Worm (Caenorhabditis elegans): ENCODE results near the gene sri-47.
"Not testable (repeated sequence)": the region's sequence is repeated elsewhere in the genome, so short reads cannot be mapped to it uniquely, and the experiment has no call there.

Gene sri-47

DNA sequence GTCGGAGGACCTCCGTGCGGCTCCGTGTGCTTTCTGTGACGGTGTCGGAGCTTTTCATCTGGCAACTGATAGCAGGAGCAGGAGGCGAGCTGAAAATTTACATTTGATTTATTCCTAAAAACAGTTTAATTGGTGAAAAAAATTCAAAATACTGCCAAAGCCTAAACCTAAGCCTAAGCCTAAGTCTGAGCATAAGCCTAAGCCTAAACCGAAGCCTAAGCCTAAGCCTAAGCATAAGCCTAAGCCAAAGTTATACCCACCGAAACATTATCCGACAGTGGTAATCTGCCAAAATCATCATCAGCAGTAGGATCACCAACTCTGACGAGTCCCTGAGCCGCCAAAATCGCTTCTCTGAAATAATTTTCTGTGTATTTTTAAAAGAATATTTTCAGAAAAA lies 28.1 kb downstream of the sri-47 start:
- no peak for TF ChIP-seq med-1 (GFP tag; optimal IDR thresholded peaks at IDR 0.05; ENCODE audit: insufficient read depth)
- no peak for TF ChIP-seq cog-1 (tag; optimal IDR thresholded peaks at IDR 0.05)
- no peak for TF ChIP-seq ztf-23 (GFP tag; IDR thresholded peaks at IDR 0.05)
- TF ChIP-seq ztf-29 (GFP tag; IDR thresholded peaks at IDR 0.05), result no peak
- no peak for TF ChIP-seq tab-1 (GFP tag; IDR thresholded peaks at IDR 0.05)
- TF ChIP-seq klf-2 (GFP tag; conservative IDR thresholded peaks at IDR 0.05), result no peak
- no peak for TF ChIP-seq ref-1 (GFP tag; conservative IDR thresholded peaks at IDR 0.05)
- no peak for TF ChIP-seq T22C8.4 (GFP tag; IDR thresholded peaks at IDR 0.05)
- TF ChIP-seq flt-1 (GFP tag; IDR thresholded peaks at IDR 0.05), result no peak

ce11 chrII:2686985-2687675 lies 30.4 kb downstream of the sri-47 start, which contains the start of the genes sup-9 and nspf-1:
sup-9 (minus strand) TSS chrII:2687027.
nspf-1 (plus strand) TSS chrII:2687625.
- TF ChIP-seq ztf-29 (GFP tag; IDR thresholded peaks at IDR 0.05) (no peak), ref-1 (GFP tag; conservative IDR thresholded peaks at IDR 0.05) (no peak), tab-1 (GFP tag; IDR thresholded peaks at IDR 0.05) (no peak), flt-1 (GFP tag; IDR thresholded peaks at IDR 0.05) (no peak), med-1 (GFP tag; optimal IDR thresholded peaks at IDR 0.05; ENCODE audit: insufficient read depth) (no peak), klf-2 (GFP tag; conservative IDR thresholded peaks at IDR 0.05) (no peak), cog-1 (tag; optimal IDR thresholded peaks at IDR 0.05) (no peak)

DNA sequence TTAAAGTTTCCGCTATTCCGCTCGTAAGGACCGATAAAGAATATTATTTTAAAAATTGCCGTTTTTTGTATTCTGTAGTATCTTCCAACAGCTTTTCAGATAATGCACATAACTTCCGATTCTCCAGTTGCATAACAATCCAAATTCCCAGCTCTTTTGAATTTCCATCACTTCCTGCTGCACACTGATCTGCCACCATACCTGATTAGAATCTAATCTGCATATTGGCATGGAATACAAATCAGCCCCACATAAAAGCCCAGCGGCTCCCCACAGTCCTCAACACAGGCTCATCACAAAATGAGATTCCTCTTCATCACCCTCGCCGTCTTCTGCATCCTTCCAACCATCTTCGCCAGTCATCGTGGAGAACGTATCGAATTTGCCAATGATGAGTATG lies 31.9 kb downstream of the sri-47 start, which contains the start of gene nspf-2:
Gene nspf-2 (plus strand): TSS at position 301 of the 400 bp plus-strand sequence.
- TF ChIP-seq klf-2 (GFP tag; conservative IDR thresholded peaks at IDR 0.05); cog-1 (tag; optimal IDR thresholded peaks at IDR 0.05); T22C8.4 (GFP tag; IDR thresholded peaks at IDR 0.05): not testable (repeated sequence)

ce11 chrII:2690080-2690479 lies 33.4 kb downstream of the sri-47 start, which contains the start of gene nspf-3:
nspf-3 (minus strand) TSS chrII:2690180.
- TF ChIP-seq med-1 (GFP tag; optimal IDR thresholded peaks at IDR 0.05; ENCODE audit: insufficient read depth) (no peak), ztf-23 (GFP tag; IDR thresholded peaks at IDR 0.05) (no peak), ref-1 (GFP tag; conservative IDR thresholded peaks at IDR 0.05) (no peak), ztf-29 (GFP tag; IDR thresholded peaks at IDR 0.05) (no peak), klf-2 (GFP tag; conservative IDR thresholded peaks at IDR 0.05) (no peak)

DNA sequence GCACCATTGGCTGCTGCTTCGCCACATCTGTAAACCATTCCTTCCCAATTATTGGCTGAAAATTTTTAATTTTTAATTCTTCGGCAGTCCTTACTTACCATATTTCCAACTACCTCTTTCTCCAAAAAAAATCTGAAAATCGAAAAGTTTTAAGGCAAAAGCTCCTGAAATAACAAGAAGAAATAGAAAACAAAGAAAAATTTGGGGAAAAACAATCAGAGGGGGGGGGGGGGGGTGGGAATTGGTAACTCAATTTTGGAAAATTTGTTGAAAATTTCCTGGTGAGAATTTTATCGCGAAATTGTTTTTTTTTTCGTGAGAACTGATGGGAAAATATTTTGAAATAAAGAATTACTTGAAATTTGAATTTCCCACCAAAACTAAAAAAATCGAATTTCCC lies 35.8 kb downstream of the sri-47 start, which contains the start of gene set-11:
Gene set-11 (minus strand): TSS at position 101 of the 400 bp plus-strand sequence.
- no peak for TF ChIP-seq ztf-23 (GFP tag; IDR thresholded peaks at IDR 0.05)
- TF ChIP-seq tab-1 (GFP tag; IDR thresholded peaks at IDR 0.05), result no peak
- TF ChIP-seq klf-2 (GFP tag; conservative IDR thresholded peaks at IDR 0.05), result no peak
- TF ChIP-seq cog-1 (tag; optimal IDR thresholded peaks at IDR 0.05), result no peak
- no peak for TF ChIP-seq ref-1 (GFP tag; conservative IDR thresholded peaks at IDR 0.05)
- TF ChIP-seq T22C8.4 (GFP tag; IDR thresholded peaks at IDR 0.05), result no peak
- TF ChIP-seq ztf-29 (GFP tag; IDR thresholded peaks at IDR 0.05), result no peak
- TF ChIP-seq med-1 (GFP tag; optimal IDR thresholded peaks at IDR 0.05; ENCODE audit: insufficient read depth), result no peak
- no peak for TF ChIP-seq flt-1 (GFP tag; IDR thresholded peaks at IDR 0.05)

DNA sequence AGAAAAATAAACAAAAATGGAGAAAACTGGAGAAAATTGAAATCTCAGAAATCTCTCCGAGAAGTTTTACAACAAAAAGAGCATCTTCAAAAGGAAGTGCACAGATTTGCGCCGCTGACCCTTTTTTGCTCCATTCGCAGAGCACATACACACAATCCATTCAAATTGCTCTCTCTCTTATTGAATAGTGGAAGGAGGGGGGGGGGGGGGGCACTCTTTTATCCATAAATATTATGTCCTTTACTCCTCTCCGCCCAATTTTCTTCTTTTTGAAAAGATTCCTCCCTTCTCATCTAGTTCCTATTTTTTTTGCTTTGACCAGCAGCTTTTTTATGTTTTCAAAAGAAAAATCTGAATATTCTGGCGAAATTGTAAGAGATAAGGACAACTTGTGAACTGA lies 38.4 kb downstream of the sri-47 start:
- no peak for TF ChIP-seq ztf-29 (GFP tag; IDR thresholded peaks at IDR 0.05)
- TF ChIP-seq med-1 (GFP tag; optimal IDR thresholded peaks at IDR 0.05; ENCODE audit: insufficient read depth), result no peak
- no peak for TF ChIP-seq cog-1 (tag; optimal IDR thresholded peaks at IDR 0.05)
- TF ChIP-seq ztf-23 (GFP tag; IDR thresholded peaks at IDR 0.05), result no peak
- TF ChIP-seq T22C8.4 (GFP tag; IDR thresholded peaks at IDR 0.05), result no peak
- no peak for TF ChIP-seq flt-1 (GFP tag; IDR thresholded peaks at IDR 0.05)
- no peak for TF ChIP-seq ref-1 (GFP tag; conservative IDR thresholded peaks at IDR 0.05)
- no peak for TF ChIP-seq tab-1 (GFP tag; IDR thresholded peaks at IDR 0.05)
- TF ChIP-seq klf-2 (GFP tag; conservative IDR thresholded peaks at IDR 0.05), result no peak

ce11 chrII:2698378-2698777 lies 41.7 kb downstream of the sri-47 start, which contains the start of gene sri-62:
sri-62 (minus strand) TSS chrII:2698478.
- TF ChIP-seq klf-2 (GFP tag; conservative IDR thresholded peaks at IDR 0.05) (no peak), ztf-23 (GFP tag; IDR thresholded peaks at IDR 0.05) (no peak), T22C8.4 (GFP tag; IDR thresholded peaks at IDR 0.05) (no peak), flt-1 (GFP tag; IDR thresholded peaks at IDR 0.05) (no peak), med-1 (GFP tag; optimal IDR thresholded peaks at IDR 0.05; ENCODE audit: insufficient read depth) (no peak), ztf-29 (GFP tag; IDR thresholded peaks at IDR 0.05) (no peak), ref-1 (GFP tag; conservative IDR thresholded peaks at IDR 0.05) (no peak), cog-1 (tag; optimal IDR thresholded peaks at IDR 0.05) (no peak), tab-1 (GFP tag; IDR thresholded peaks at IDR 0.05) (no peak)

- TF ChIP-seq cog-1 (tag; optimal IDR thresholded peaks at IDR 0.05), result no peak
These were observed 43.5 kb downstream of the sri-47 start, which contains the start of gene sri-61 for ce11 chrII:2700229-2700628. sri-61 (minus strand) TSS chrII:2700329.

ce11 chrII:2702757-2703156 lies 46.1 kb downstream of the sri-47 start, which contains the start of gene sri-60:
sri-60 (minus strand) TSS chrII:2702857.
- TF ChIP-seq med-1 (GFP tag; optimal IDR thresholded peaks at IDR 0.05; ENCODE audit: insufficient read depth) (no peak), klf-2 (GFP tag; conservative IDR thresholded peaks at IDR 0.05) (no peak), T22C8.4 (GFP tag; IDR thresholded peaks at IDR 0.05) (no peak), cog-1 (tag; optimal IDR thresholded peaks at IDR 0.05) (no peak), flt-1 (GFP tag; IDR thresholded peaks at IDR 0.05) (no peak), ztf-29 (GFP tag; IDR thresholded peaks at IDR 0.05) (no peak), ref-1 (GFP tag; conservative IDR thresholded peaks at IDR 0.05) (no peak), tab-1 (GFP tag; IDR thresholded peaks at IDR 0.05) (no peak), ztf-23 (GFP tag; IDR thresholded peaks at IDR 0.05) (no peak)

ce11 chrII:2705200-2705599 lies 48.5 kb downstream of the sri-47 start, which contains the start of gene srh-128:
srh-128 (minus strand) TSS chrII:2705300.
- TF ChIP-seq flt-1 (GFP tag; IDR thresholded peaks at IDR 0.05), result no peak
